Fruit fly (Drosophila melanogaster) whole organism, embryonic: Measurements from ENCODE around the gene defl.

Experiments used
- Adf1 ChIP-seq: fragments of 200-800 bp; sonication (Bioruptor generic); IDR thresholded peaks from 2 replicates; pipeline ENCODE4 v1.3.6; 2022; ENCODE audit warnings: missing biosample characterization, missing genetic modification characterization
- CG10979 ChIP-seq: fragments of 200-800 bp; sonication (Bioruptor generic); optimal IDR thresholded peaks from 2 replicates; lab custom pipeline; 2018; ENCODE audit warnings: missing biosample characterization, mild to moderate bottlenecking, missing genetic modification characterization, moderate library complexity
- CG11085 ChIP-seq: fragments of 200-800 bp; sonication (Bioruptor generic); IDR thresholded peaks from 2 replicates; pipeline ENCODE4 v1.3.6; 2022; ENCODE audit warnings: missing biosample characterization, missing genetic modification characterization
- CG11695 ChIP-seq: fragments of 200-800 bp; sonication (Bioruptor generic); IDR thresholded peaks from 3 replicates; pipeline ENCODE4 v1.3.6; 2022; ENCODE audit warnings: missing biosample characterization, missing genetic modification characterization
- CG12744 ChIP-seq: fragments of 200-800 bp; sonication (Bioruptor generic); optimal IDR thresholded peaks from 2 replicates; lab custom pipeline; 2016; ENCODE audit warnings: missing biosample characterization, missing genetic modification characterization
- CG13287 ChIP-seq: fragments of 200-800 bp; sonication (Bioruptor generic); IDR thresholded peaks from 2 replicates; pipeline ENCODE4 v1.3.6; 2022; ENCODE audit warnings: missing biosample characterization, missing genetic modification characterization; ENCODE audit not compliant: partially characterized antibody
- CG14667 ChIP-seq: fragments of 200-800 bp; sonication (Bioruptor generic); IDR thresholded peaks from 2 replicates; pipeline ENCODE4 v1.3.6; 2022; ENCODE audit warnings: missing biosample characterization, missing genetic modification characterization
- CG14965 ChIP-seq: fragments of 200-800 bp; sonication (Bioruptor generic); optimal IDR thresholded peaks from 2 replicates; lab custom pipeline; 2016; ENCODE audit warnings: missing biosample characterization, missing genetic modification characterization, borderline replicate concordance
- CG15696 ChIP-seq: fragments of 200-800 bp; sonication (Bioruptor generic); optimal IDR thresholded peaks from 2 replicates; lab custom pipeline; 2019; ENCODE audit warnings: missing biosample characterization, mild to moderate bottlenecking, missing genetic modification characterization, moderate library complexity
- CG16815 ChIP-seq: fragments of 200-800 bp; sonication (Bioruptor generic); optimal IDR thresholded peaks from 3 replicates; lab custom pipeline; 2017; ENCODE audit warnings: missing biosample characterization, mild to moderate bottlenecking, missing genetic modification characterization
- CG17612 ChIP-seq: fragments of 200-800 bp; sonication (Bioruptor generic); IDR thresholded peaks from 2 replicates; pipeline ENCODE4 v1.3.6; 2022; ENCODE audit warnings: missing biosample characterization, missing genetic modification characterization
- CG2129 ChIP-seq: fragments of 200-800 bp; sonication (Bioruptor generic); IDR thresholded peaks from 2 replicates; pipeline ENCODE4 v1.3.6; 2022; ENCODE audit warnings: missing biosample characterization, missing genetic modification characterization; ENCODE audit not compliant: partially characterized antibody
- CG3163 ChIP-seq: fragments of 200-800 bp; sonication (Bioruptor generic); optimal IDR thresholded peaks from 3 replicates; lab custom pipeline; 2016; ENCODE audit warnings: missing biosample characterization, missing genetic modification characterization
- CG4707 ChIP-seq: fragments of 200-800 bp; sonication (Bioruptor generic); optimal IDR thresholded peaks from 2 replicates; lab custom pipeline; 2018; ENCODE audit warnings: missing biosample characterization, mild to moderate bottlenecking, missing genetic modification characterization, moderate library complexity
- CG5245 ChIP-seq: fragments of 200-800 bp; sonication (Bioruptor generic); optimal IDR thresholded peaks from 3 replicates; lab custom pipeline; 2016; ENCODE audit warnings: missing biosample characterization, missing genetic modification characterization
- CG6813 ChIP-seq: fragments of 200-800 bp; sonication (Bioruptor generic); optimal IDR thresholded peaks from 2 replicates; lab custom pipeline; 2017; ENCODE audit warnings: missing biosample characterization, missing genetic modification characterization, mild to moderate bottlenecking, moderate library complexity, missing genetic modification reagents
- CG7928 ChIP-seq: fragments of 200-800 bp; sonication (Bioruptor generic); optimal IDR thresholded peaks from 2 replicates; lab custom pipeline; 2017; ENCODE audit warnings: missing biosample characterization, mild to moderate bottlenecking, missing genetic modification characterization
- CG8924 ChIP-seq: fragments of 200-800 bp; optimal IDR thresholded peaks from 3 replicates; lab custom pipeline; 2019; ENCODE audit warnings: missing biosample characterization, mild to moderate bottlenecking, missing genetic modification characterization, moderate library complexity
- CG8944 ChIP-seq: fragments of 200-800 bp; sonication (Bioruptor generic); optimal IDR thresholded peaks from 3 replicates; lab custom pipeline; 2016; ENCODE audit warnings: missing biosample characterization, missing genetic modification characterization
- CG9797 ChIP-seq: fragments of 200-800 bp; sonication (Bioruptor generic); optimal IDR thresholded peaks from 3 replicates; lab custom pipeline; 2018; ENCODE audit warnings: missing biosample characterization, mild to moderate bottlenecking, missing genetic modification characterization
- Deaf1 ChIP-seq: fragments of 200-800 bp; optimal IDR thresholded peaks from 3 replicates; lab custom pipeline; 2019; ENCODE audit warnings: missing biosample characterization, mild to moderate bottlenecking, missing genetic modification characterization, moderate library complexity
- Doc2 ChIP-seq: fragments of 200-800 bp; sonication (Bioruptor generic); IDR thresholded peaks from 2 replicates; pipeline ENCODE4 v1.3.6; 2022; ENCODE audit warnings: missing biosample characterization, missing genetic modification characterization
- ERR ChIP-seq: fragments of 200-800 bp; sonication (Bioruptor generic); optimal IDR thresholded peaks from 2 replicates; lab custom pipeline; 2016; ENCODE audit warnings: missing biosample characterization, missing genetic modification characterization
- HLH3B ChIP-seq: fragments of 200-800 bp; sonication (Bioruptor generic); IDR thresholded peaks from 2 replicates; pipeline ENCODE4 v1.3.6; 2022; ENCODE audit warnings: missing biosample characterization, missing genetic modification characterization
- HmgZ ChIP-seq: fragments of 200-800 bp; sonication (Bioruptor generic); optimal IDR thresholded peaks from 2 replicates; lab custom pipeline; 2018; ENCODE audit warnings: missing biosample characterization, mild to moderate bottlenecking, missing genetic modification characterization
- Hmr ChIP-seq: fragments of 200-800 bp; sonication (Bioruptor generic); optimal IDR thresholded peaks from 3 replicates; lab custom pipeline; 2017; ENCODE audit warnings: mild to moderate bottlenecking, missing biosample characterization, missing genetic modification reagents, missing genetic modification characterization
- Hr78 ChIP-seq, 2 experiments: fragments of 200-800 bp in 1 of 2; fragments of >200 bp in 1 of 2; sonication (Bioruptor generic) in 1 of 2; optimal IDR thresholded peaks; 2 replicates each; lab custom pipeline; 2017 to 2019; ENCODE audit warnings: missing biosample characterization in 2 of 2, missing genetic modification characterization in 2 of 2, mild to moderate bottlenecking in 1 of 2, moderate library complexity in 1 of 2
- NFAT ChIP-seq: fragments of 200-800 bp; sonication (Bioruptor generic); IDR thresholded peaks from 2 replicates; pipeline ENCODE4 v1.3.6; 2022; ENCODE audit warnings: missing biosample characterization, missing genetic modification characterization
- Nf-YA ChIP-seq: fragments of 200-800 bp; sonication (Bioruptor generic); IDR thresholded peaks from 2 replicates; pipeline ENCODE4 v1.3.6; 2022; ENCODE audit warnings: missing biosample characterization, missing genetic modification characterization
- Rx ChIP-seq: fragments of 200-800 bp; sonication (Bioruptor generic); IDR thresholded peaks from 2 replicates; pipeline ENCODE4 v1.3.6; 2022; ENCODE audit warnings: missing biosample characterization, missing genetic modification characterization
- Side ChIP-seq: fragments of 200-800 bp; sonication (Bioruptor generic); optimal IDR thresholded peaks from 2 replicates; lab custom pipeline; 2016; ENCODE audit warnings: missing biosample characterization, missing genetic modification characterization
- TFAM ChIP-seq: fragments of 200-800 bp; sonication (Bioruptor generic); optimal IDR thresholded peaks from 2 replicates; lab custom pipeline; 2017; ENCODE audit warnings: missing biosample characterization, missing genetic modification characterization, inconsistent platforms
- Taf1 ChIP-seq: fragments of 200-800 bp; sonication (Bioruptor generic); IDR thresholded peaks from 2 replicates; pipeline ENCODE4 v1.3.6; 2022; ENCODE audit warnings: missing biosample characterization, missing genetic modification characterization
- Tbp ChIP-seq: fragments of >200 bp; optimal IDR thresholded peaks from 2 replicates; lab custom pipeline; 2018; ENCODE audit warnings: missing biosample characterization, missing genetic modification characterization
- YL-1 ChIP-seq: fragments of 200-800 bp; sonication (Bioruptor generic); optimal IDR thresholded peaks from 3 replicates; lab custom pipeline; 2017; ENCODE audit warnings: missing biosample characterization, mild to moderate bottlenecking, missing genetic modification characterization
- ase ChIP-seq: fragments of 200-800 bp; sonication (Bioruptor generic); IDR thresholded peaks from 3 replicates; pipeline ENCODE4 v1.3.6; 2022; ENCODE audit warnings: missing biosample characterization, missing genetic modification characterization
- br ChIP-seq: fragments of >200 bp; optimal IDR thresholded peaks from 2 replicates; lab custom pipeline; 2017
- ci ChIP-seq: fragments of 200-800 bp; sonication (Bioruptor generic); IDR thresholded peaks from 3 replicates; pipeline ENCODE4 v1.3.6; 2022; ENCODE audit warnings: missing biosample characterization, missing genetic modification characterization
- da ChIP-seq: fragments of 200-800 bp; sonication (Bioruptor generic); optimal IDR thresholded peaks from 2 replicates; lab custom pipeline; 2016; ENCODE audit warnings: missing biosample characterization, missing genetic modification characterization
- fu2 ChIP-seq: fragments of 200-800 bp; sonication (Bioruptor generic); optimal IDR thresholded peaks from 2 replicates; lab custom pipeline; 2016; ENCODE audit warnings: missing biosample characterization, missing genetic modification characterization
- gce ChIP-seq: fragments of 200-800 bp; sonication (Bioruptor generic); IDR thresholded peaks from 3 replicates; pipeline ENCODE4 v1.3.6; 2022; ENCODE audit warnings: missing biosample characterization, missing genetic modification characterization
- gfzf ChIP-seq: fragments of 200-800 bp; sonication (Bioruptor generic); optimal IDR thresholded peaks from 2 replicates; lab custom pipeline; 2016; ENCODE audit warnings: missing biosample characterization, mild to moderate bottlenecking, missing genetic modification characterization, moderate library complexity
- her ChIP-seq: fragments of 200-800 bp; sonication (Bioruptor generic); optimal IDR thresholded peaks from 2 replicates; lab custom pipeline; 2016; ENCODE audit warnings: missing biosample characterization, missing genetic modification characterization
- org-1 ChIP-seq: fragments of 200-800 bp; sonication (Bioruptor generic); optimal IDR thresholded peaks from 2 replicates; lab custom pipeline; 2017; ENCODE audit warnings: missing biosample characterization, missing genetic modification characterization
- phol ChIP-seq: fragments of 200-800 bp; sonication (Bioruptor generic); optimal IDR thresholded peaks from 3 replicates; lab custom pipeline; 2018; ENCODE audit warnings: missing biosample characterization, mild to moderate bottlenecking, missing genetic modification characterization, moderate library complexity
- pum ChIP-seq: fragments of 200-800 bp; sonication (Bioruptor generic); optimal IDR thresholded peaks from 2 replicates; lab custom pipeline; 2016; ENCODE audit warnings: missing biosample characterization, missing genetic modification characterization
- pzg ChIP-seq: fragments of 200-800 bp; sonication (Bioruptor generic); optimal IDR thresholded peaks from 3 replicates; lab custom pipeline; 2018; ENCODE audit warnings: missing biosample characterization, mild to moderate bottlenecking, missing genetic modification characterization, moderate library complexity
- row ChIP-seq: fragments of 200-800 bp; sonication (Bioruptor generic); IDR thresholded peaks from 3 replicates; pipeline ENCODE4 v1.3.6; 2022; ENCODE audit warnings: missing biosample characterization, missing genetic modification characterization
- tll ChIP-seq, 2 experiments: fragments of 200-800 bp in 1 of 2; fragments of >200 bp in 1 of 2; sonication (Bioruptor generic) in 1 of 2; optimal IDR thresholded peaks; 2 replicates each; lab custom pipeline; 2017 to 2019; ENCODE audit warnings: missing biosample characterization in 2 of 2, missing genetic modification characterization in 2 of 2, mild to moderate bottlenecking in 1 of 2, moderate library complexity in 1 of 2
- tna ChIP-seq: fragments of 200-800 bp; sonication (Bioruptor generic); IDR thresholded peaks from 2 replicates; pipeline ENCODE4 v1.3.6; 2022; ENCODE audit warnings: missing biosample characterization, missing genetic modification characterization; ENCODE audit not compliant: partially characterized antibody
- vnd ChIP-seq: fragments of 200-800 bp; sonication (Bioruptor generic); IDR thresholded peaks from 3 replicates; pipeline ENCODE4 v1.3.6; 2022; ENCODE audit warnings: missing biosample characterization, missing genetic modification characterization; ENCODE audit not compliant: partially characterized antibody
- yki ChIP-seq: fragments of >200 bp; optimal IDR thresholded peaks from 3 replicates; lab custom pipeline; 2018

Gene defl

DNA sequence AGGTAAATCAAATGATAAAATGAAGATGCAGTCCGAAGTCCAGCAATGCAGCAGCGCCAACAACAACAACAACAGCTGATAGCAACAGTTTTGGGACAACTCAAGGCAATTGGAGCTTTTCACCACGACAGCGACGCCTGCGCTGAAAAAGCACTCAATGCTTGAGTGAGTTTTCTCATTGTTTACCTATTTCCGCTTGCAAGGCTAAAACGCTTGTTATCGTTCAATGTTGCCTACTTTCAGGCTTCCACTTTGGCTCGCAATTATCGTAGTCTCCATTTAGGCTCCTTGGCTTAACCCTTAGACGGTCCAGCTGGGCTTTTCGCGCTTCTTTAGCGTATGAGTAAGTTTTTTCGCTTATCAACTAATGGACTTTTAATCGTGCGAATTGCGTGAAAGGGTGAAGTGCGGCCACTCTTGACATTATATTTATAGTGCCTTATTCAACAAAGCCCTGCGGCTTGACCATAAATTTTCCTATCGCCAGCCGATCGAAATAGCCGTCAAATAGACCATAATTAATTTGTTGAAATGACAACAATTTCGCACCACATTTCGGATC is 38.9 kb downstream of the defl start (continued):
- TF ChIP-seq Nf-YA = no peak
- TF ChIP-seq CG4707 = peak; percentile 27
- no peak for TF ChIP-seq org-1 (GFP tag; lab: Kevin White, UChicago)
- TF ChIP-seq CG8924 (tag; lab: Kevin White, UChicago) = no peak
- TF ChIP-seq CG6813 (GFP tag; lab: Kevin White, UChicago) = peak; percentile 46
- peak; percentile 39 for TF ChIP-seq Hmr (GFP tag; lab: Kevin White, UChicago)
- TF ChIP-seq ase (GFP tag; lab: Robert Waterston, UW) = no peak
- peak; percentile 55; the same call in 1 of the 2 replicates for TF ChIP-seq Adf1
- no peak for TF ChIP-seq CG9797 (GFP tag; lab: Kevin White, UChicago)
- TF ChIP-seq pum (GFP tag; lab: Kevin White, UChicago) = no peak
- no peak for TF ChIP-seq gfzf
- no peak for TF ChIP-seq CG15696 (tag; lab: Kevin White, UChicago)
- TF ChIP-seq CG11085 (GFP tag; lab: Robert Waterston, UW) = no peak
- TF ChIP-seq HmgZ (tag; lab: Kevin White, UChicago) = peak; percentile 73
- peak; percentile 34 for TF ChIP-seq her (GFP tag; lab: Kevin White, UChicago)
- TF ChIP-seq HLH3B (GFP tag; lab: Robert Waterston, UW) = no peak
- peak; percentile 83 for TF ChIP-seq ci (GFP tag; lab: Robert Waterston, UW)
- TF ChIP-seq CG10979 = no peak
- peak; percentile 43; the same call in 2 of the 3 replicates for TF ChIP-seq row (GFP tag; lab: Robert Waterston, UW)
- no peak for TF ChIP-seq YL-1 (GFP tag; lab: Kevin White, UChicago)
- no peak for TF ChIP-seq gce (GFP tag; lab: Robert Waterston, UW)
- peak; percentile 20 for TF ChIP-seq ERR (GFP tag; lab: Kevin White, UChicago)
- no peak for TF ChIP-seq Rx
- no peak for TF ChIP-seq Hr78 (GFP tag; optimal IDR thresholded peaks at IDR 0.05; lab: Kevin White, UChicago)
- TF ChIP-seq CG12744 (GFP tag; lab: Kevin White, UChicago) = no peak
- TF ChIP-seq pzg (GFP tag; lab: Kevin White, UChicago) = no peak
- TF ChIP-seq tll (GFP tag; optimal IDR thresholded peaks at IDR 0.05; lab: Kevin White, UChicago) = no peak
- no peak for TF ChIP-seq TFAM (GFP tag; lab: Kevin White, UChicago)
- TF ChIP-seq CG5245 (GFP tag; lab: Kevin White, UChicago) = no peak
- TF ChIP-seq vnd = no peak
- no peak for TF ChIP-seq CG14965
- TF ChIP-seq da (GFP tag; lab: Kevin White, UChicago) = no peak
- TF ChIP-seq Taf1 (GFP tag; lab: Robert Waterston, UW) = no peak
- TF ChIP-seq CG7928 (GFP tag; lab: Kevin White, UChicago) = no peak
- TF ChIP-seq CG14667 (GFP tag; lab: Robert Waterston, UW) = no peak
- no peak for TF ChIP-seq tna (GFP tag; lab: Robert Waterston, UW)
- TF ChIP-seq CG16815 (GFP tag; lab: Kevin White, UChicago) = no peak
- 0 out of 3 replicates have a peak, but pooled peaks have one; percentile 15 for TF ChIP-seq CG11695 (GFP tag; lab: Robert Waterston, UW)
- no peak for TF ChIP-seq yki (lab: Kevin White, UChicago)
- no peak for TF ChIP-seq NFAT (GFP tag; lab: Robert Waterston, UW)
- TF ChIP-seq, all 482 proteins: peak for 94

DNA sequence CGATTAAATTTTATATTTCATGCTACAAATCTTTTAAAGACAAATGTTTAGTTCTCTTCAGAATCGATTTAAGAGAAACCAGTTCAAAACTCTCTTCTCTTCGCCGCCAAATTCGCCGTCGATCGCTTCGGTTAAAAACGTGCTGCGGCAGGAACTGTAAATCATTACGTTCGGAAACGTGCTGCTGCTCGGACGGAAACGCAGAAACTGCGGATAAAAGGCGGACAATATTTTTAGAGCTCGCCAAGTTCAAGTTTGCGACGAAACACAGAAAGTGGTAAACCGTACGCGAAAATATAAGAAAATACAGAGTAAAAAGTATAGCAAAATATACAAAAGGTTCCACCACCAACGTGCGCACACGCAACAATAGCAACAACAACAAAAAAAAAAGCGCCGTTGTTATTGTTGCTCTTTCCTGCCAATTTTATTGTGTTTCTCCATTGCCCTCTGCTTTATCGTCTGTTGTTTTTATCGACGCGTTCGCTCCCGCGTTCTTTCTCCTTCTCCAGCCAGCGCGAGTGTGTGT is 40.2 kb downstream of the defl start, which contains the start of gene Ae2:
Ae2 (plus strand) TSS at position 156 of the 529 bp plus-strand sequence.
- peak; percentile 93 for TF ChIP-seq CG3163 (GFP tag; lab: Kevin White, UChicago)
- no peak for TF ChIP-seq br (lab: Kevin White, UChicago)
- no peak for TF ChIP-seq phol (tag; lab: Kevin White, UChicago)
- no peak for TF ChIP-seq fu2 (GFP tag; lab: Kevin White, UChicago)
- no peak for TF ChIP-seq Side (GFP tag; lab: Kevin White, UChicago)
- TF ChIP-seq CG13287 (GFP tag; lab: Robert Waterston, UW) = peak; percentile 46; the same call in 1 of the 2 replicates
- no peak for TF ChIP-seq Tbp
- TF ChIP-seq CG8944 = no peak
- TF ChIP-seq Deaf1 (tag; lab: Kevin White, UChicago) = peak; percentile 84
- no peak for TF ChIP-seq Doc2 (GFP tag; lab: Robert Waterston, UW)
- no peak for TF ChIP-seq CG17612 (GFP tag; lab: Robert Waterston, UW)
- TF ChIP-seq vnd = no peak
- no peak for TF ChIP-seq CG2129
